Worm (Caenorhabditis elegans) whole organism, L2 larva: ENCODE data around the gene str-97.

Experiments used
- C34F6.9 ChIP-seq: fragments of 150-350 bp; optimal IDR thresholded peaks from 2 replicates; lab custom pipeline; 2014; ENCODE audit warnings: missing biosample characterization, missing genetic modification characterization
- F13H6.1 ChIP-seq: sonication (generic microtip); optimal IDR thresholded peaks from 2 replicates; lab custom pipeline; 2016; ENCODE audit warnings: missing genetic modification characterization, missing compliant biosample characterization
- R02D3.7 ChIP-seq: fragments of 150-350 bp; optimal IDR thresholded peaks from 2 replicates; lab custom pipeline; 2014; ENCODE audit warnings: missing biosample characterization, missing genetic modification characterization
- ZK546.5 ChIP-seq: sonication (generic microtip); optimal IDR thresholded peaks from 2 replicates; lab custom pipeline; 2017; ENCODE audit warnings: missing biosample characterization, missing genetic modification characterization
- alr-1 ChIP-seq: fragments of 150-350 bp; optimal IDR thresholded peaks from 2 replicates; lab custom pipeline; 2014; ENCODE audit warnings: missing biosample characterization, missing genetic modification characterization
- aly-2 ChIP-seq: fragments of 150-350 bp; optimal IDR thresholded peaks from 2 replicates; lab custom pipeline; 2014; ENCODE audit warnings: missing biosample characterization, missing genetic modification characterization
- ama-1 ChIP-seq: fragments of 150-350 bp; optimal IDR thresholded peaks from 2 replicates; lab custom pipeline; 2018; ENCODE audit warnings: inconsistent platforms
- blmp-1 ChIP-seq: sonication (generic microtip); optimal IDR thresholded peaks from 2 replicates; lab custom pipeline; 2017; ENCODE audit warnings: missing genetic modification characterization, mild to moderate bottlenecking, missing compliant biosample characterization, antibody characterized with exemption, moderate library complexity; ENCODE audit not compliant: insufficient read depth
- ceh-82 ChIP-seq: fragments of 150-350 bp; optimal IDR thresholded peaks from 2 replicates; lab custom pipeline; 2014; ENCODE audit warnings: missing biosample characterization, missing genetic modification characterization
- crh-2 ChIP-seq: sonication (generic microtip); optimal IDR thresholded peaks from 2 replicates; lab custom pipeline; 2017; ENCODE audit warnings: missing biosample characterization, missing genetic modification characterization
- dmd-4 ChIP-seq: sonication (generic microtip); optimal IDR thresholded peaks from 2 replicates; lab custom pipeline; 2017; ENCODE audit warnings: missing biosample characterization, missing genetic modification characterization
- egl-27 ChIP-seq: sonication (generic microtip); optimal IDR thresholded peaks from 3 replicates; lab custom pipeline; 2017; ENCODE audit warnings: missing biosample characterization, missing genetic modification reagents, missing genetic modification characterization
- elt-1 ChIP-seq: fragments of 150-350 bp; optimal IDR thresholded peaks from 2 replicates; lab custom pipeline; 2014; ENCODE audit warnings: missing biosample characterization, missing genetic modification characterization
- elt-3 ChIP-seq: sonication (generic microtip); optimal IDR thresholded peaks from 2 replicates; lab custom pipeline; 2017; ENCODE audit warnings: missing biosample characterization, missing genetic modification characterization
- fos-1 ChIP-seq: fragments of 150-350 bp; optimal IDR thresholded peaks from 2 replicates; lab custom pipeline; 2014; ENCODE audit warnings: missing biosample characterization, missing genetic modification characterization
- gmeb-1 ChIP-seq: fragments of 150-350 bp; optimal IDR thresholded peaks from 2 replicates; lab custom pipeline; 2014; ENCODE audit warnings: missing biosample characterization, missing genetic modification characterization
- lin-13 ChIP-seq: fragments of 150-350 bp; optimal IDR thresholded peaks from 2 replicates; lab custom pipeline; 2014; ENCODE audit warnings: missing biosample characterization, missing genetic modification reagents, missing genetic modification characterization
- lsy-2 ChIP-seq, 2 experiments: fragments of 150-350 bp in 1 of 2; sonication (generic microtip) in 1 of 2; optimal IDR thresholded peaks; 2 replicates each; lab custom pipeline; 2014 to 2017; ENCODE audit warnings: missing biosample characterization in 2 of 2, missing genetic modification characterization in 2 of 2
- mab-5 ChIP-seq: fragments of 150-350 bp; optimal IDR thresholded peaks from 2 replicates; lab custom pipeline; 2014; ENCODE audit warnings: missing biosample characterization, missing genetic modification characterization
- mdl-1 ChIP-seq, 2 experiments: fragments of 150-350 bp in 1 of 2; sonication (generic microtip) in 1 of 2; optimal IDR thresholded peaks; 2 replicates each; lab custom pipeline; 2017; ENCODE audit warnings: missing biosample characterization in 2 of 2, missing genetic modification characterization in 2 of 2
- nhr-10 ChIP-seq: sonication (generic microtip); optimal IDR thresholded peaks from 2 replicates; lab custom pipeline; 2017; ENCODE audit warnings: missing biosample characterization, missing genetic modification characterization
- nhr-11 ChIP-seq: fragments of 150-350 bp; optimal IDR thresholded peaks from 2 replicates; lab custom pipeline; 2014; ENCODE audit warnings: missing biosample characterization, missing genetic modification characterization
- nhr-12 ChIP-seq: fragments of 150-350 bp; optimal IDR thresholded peaks from 2 replicates; lab custom pipeline; 2014; ENCODE audit warnings: missing biosample characterization, missing genetic modification characterization
- nhr-21 ChIP-seq: fragments of 150-350 bp; optimal IDR thresholded peaks from 2 replicates; lab custom pipeline; 2014; ENCODE audit warnings: missing biosample characterization, missing genetic modification characterization
- nhr-23 ChIP-seq: fragments of 150-350 bp; optimal IDR thresholded peaks from 2 replicates; lab custom pipeline; 2014; ENCODE audit warnings: missing biosample characterization, missing genetic modification reagents, missing genetic modification characterization
- nhr-237 ChIP-seq: fragments of 150-350 bp; optimal IDR thresholded peaks from 2 replicates; lab custom pipeline; 2014; ENCODE audit warnings: missing biosample characterization, missing genetic modification characterization
- nhr-25 ChIP-seq: fragments of 150-350 bp; sonication (generic microtip); optimal IDR thresholded peaks from 3 replicates; lab custom pipeline; 2014; ENCODE audit warnings: missing biosample characterization, missing genetic modification characterization
- nhr-77 ChIP-seq: fragments of 150-350 bp; optimal IDR thresholded peaks from 2 replicates; lab custom pipeline; 2014; ENCODE audit warnings: missing biosample characterization, missing genetic modification characterization
- peb-1 ChIP-seq: fragments of 150-350 bp; optimal IDR thresholded peaks from 2 replicates; lab custom pipeline; 2014; ENCODE audit warnings: missing biosample characterization, missing genetic modification characterization
- sem-4 ChIP-seq: fragments of 150-350 bp; optimal IDR thresholded peaks from 2 replicates; lab custom pipeline; 2014; ENCODE audit warnings: missing biosample characterization, missing genetic modification reagents, missing genetic modification characterization
- skn-1 ChIP-seq: sonication (generic microtip); optimal IDR thresholded peaks from 2 replicates; lab custom pipeline; 2017; ENCODE audit warnings: missing biosample characterization, missing genetic modification characterization
- sma-3 ChIP-seq: sonication (generic microtip); optimal IDR thresholded peaks from 2 replicates; lab custom pipeline; 2016; ENCODE audit warnings: missing genetic modification reagents, missing genetic modification characterization, missing compliant biosample characterization
- sma-9 ChIP-seq, 2 experiments: fragments of 150-350 bp in 1 of 2; sonication (generic microtip) in 1 of 2; optimal IDR thresholded peaks; 2 replicates each; lab custom pipeline; 2014 to 2016; ENCODE audit warnings: missing genetic modification characterization in 2 of 2, mild to moderate bottlenecking in 1 of 2, missing biosample characterization in 1 of 2, missing compliant biosample characterization in 1 of 2, missing genetic modification reagents in 1 of 2, moderate library complexity in 1 of 2
- unc-39 ChIP-seq: fragments of 150-350 bp; optimal IDR thresholded peaks from 2 replicates; lab custom pipeline; 2014; ENCODE audit warnings: missing biosample characterization, missing genetic modification characterization
- unc-55 ChIP-seq: fragments of 150-350 bp; sonication (generic microtip); optimal IDR thresholded peaks from 3 replicates; lab custom pipeline; 2014; ENCODE audit warnings: missing biosample characterization, missing genetic modification reagents, missing genetic modification characterization
- unc-62 ChIP-seq: fragments of 150-350 bp; optimal IDR thresholded peaks from 2 replicates; lab custom pipeline; 2014; ENCODE audit warnings: missing biosample characterization, missing genetic modification reagents, missing genetic modification characterization
- zag-1 ChIP-seq: fragments of 150-350 bp; optimal IDR thresholded peaks from 2 replicates; lab custom pipeline; 2014; ENCODE audit warnings: missing biosample characterization, missing genetic modification characterization
- ztf-11 ChIP-seq: sonication (generic microtip); optimal IDR thresholded peaks from 2 replicates; lab custom pipeline; 2017; ENCODE audit warnings: missing biosample characterization, missing genetic modification characterization
- ztf-4 ChIP-seq: fragments of 150-350 bp; optimal IDR thresholded peaks from 2 replicates; lab custom pipeline; 2014; ENCODE audit warnings: missing biosample characterization, missing genetic modification characterization

Gene str-97

ce11 chrV:16195379-16195778 lies 40.4 kb upstream of the str-97 start, which contains the start of gene rabr-3:
Gene rabr-3, plus strand, starts transcription at chrV:16195679.
- no peak for TF ChIP-seq blmp-1

ce11 chrV:16194639-16195038 lies 39.6 kb upstream of the str-97 start, which contains the start of gene rabr-4:
Gene rabr-4, plus strand, starts transcription at chrV:16194939.
- no peak for TF ChIP-seq nhr-21 (tag; lab: Kevin White, UChicago)
- no peak for TF ChIP-seq unc-55
- no peak for TF ChIP-seq gmeb-1 (tag; lab: Kevin White, UChicago)
- no peak for TF ChIP-seq sem-4 (tag; lab: Kevin White, UChicago)
- no peak for TF ChIP-seq aly-2 (tag; lab: Kevin White, UChicago)
- TF ChIP-seq R02D3.7 (tag; lab: Kevin White, UChicago) = no peak
- no peak for TF ChIP-seq nhr-10 (tag; lab: Kevin White, UChicago)
- TF ChIP-seq nhr-23 (tag; lab: Kevin White, UChicago) = no peak
- no peak for TF ChIP-seq unc-62 (GFP tag; lab: Kevin White, UChicago)
- no peak for TF ChIP-seq nhr-11 (tag; lab: Kevin White, UChicago)
- TF ChIP-seq peb-1 (tag; lab: Kevin White, UChicago) = no peak

DNA sequence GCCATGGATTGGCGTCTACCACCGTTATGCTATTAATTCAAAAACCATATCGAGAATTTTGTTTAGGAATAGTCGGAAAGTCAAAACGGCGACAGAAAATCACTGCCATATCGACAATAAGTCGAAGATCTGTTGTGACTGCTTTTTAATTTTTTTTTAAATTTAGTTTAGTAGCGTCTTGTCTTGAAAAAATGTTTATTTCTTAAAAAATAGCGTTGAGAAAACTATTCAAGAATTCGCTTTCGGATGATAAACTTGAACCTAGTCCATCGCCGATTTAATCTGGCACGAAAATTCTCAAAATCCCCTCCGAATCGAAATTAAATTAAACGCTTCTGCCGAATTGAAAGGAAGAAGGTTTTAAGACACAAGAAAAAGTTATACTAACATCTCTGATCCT lies 37.1 kb upstream of the str-97 start, which contains the start of gene srh-279:
srh-279 (plus strand) TSS at position 301 of the 400 bp plus-strand sequence.
- TF ChIP-seq unc-39 (no peak), elt-3 (no peak), nhr-21 (tag; lab: Kevin White, UChicago) (no peak), F13H6.1 (tag; lab: Kevin White, UChicago) (no peak), zag-1 (tag; lab: Kevin White, UChicago) (no peak), nhr-77 (no peak), alr-1 (tag; lab: Kevin White, UChicago) (no peak), gmeb-1 (tag; lab: Kevin White, UChicago) (no peak), ztf-4 (tag; lab: Kevin White, UChicago) (no peak), C34F6.9 (tag; lab: Kevin White, UChicago) (no peak), dmd-4 (tag; lab: Kevin White, UChicago) (no peak), nhr-25 (tag; lab: Kevin White, UChicago) (no peak), ztf-11 (tag; lab: Kevin White, UChicago) (no peak), peb-1 (tag; lab: Kevin White, UChicago) (no peak), fos-1 (tag; lab: Kevin White, UChicago) (no peak), egl-27 (no peak), nhr-10 (tag; lab: Kevin White, UChicago) (no peak), ZK546.5 (no peak)

ce11 chrV:16190485-16190884 lies 35.5 kb upstream of the str-97 start, which contains the start of gene srh-281:
Gene srh-281, plus strand, starts transcription at chrV:16190785.
- TF ChIP-seq ama-1 (lab: Kevin White, UChicago) = no peak
- TF ChIP-seq nhr-25 (tag; lab: Kevin White, UChicago) = no peak

DNA sequence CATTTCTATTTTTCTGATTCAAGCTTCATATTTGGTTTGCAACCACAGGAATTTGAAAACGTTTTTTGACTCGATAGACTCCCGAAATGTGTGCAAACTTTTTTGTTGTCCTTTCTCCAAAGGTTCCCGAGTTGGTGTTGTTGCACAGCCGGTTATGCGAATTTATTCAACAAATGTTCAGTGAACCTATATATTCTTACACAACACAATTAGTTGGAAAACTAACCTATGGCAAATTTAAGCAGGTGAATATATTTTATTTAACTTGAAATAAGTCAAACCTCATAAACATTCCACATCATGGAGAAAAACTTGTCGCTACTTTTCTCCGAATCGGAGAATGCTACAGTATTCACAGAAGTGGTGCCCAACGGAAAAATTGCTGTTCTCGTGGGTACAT lies 28.3 kb upstream of the str-97 start, which contains the start of gene srz-14:
srz-14 (plus strand) TSS at position 301 of the 400 bp plus-strand sequence.
- TF ChIP-seq nhr-11 (tag; lab: Kevin White, UChicago) = no peak
- no peak for TF ChIP-seq lin-13 (GFP tag; lab: Kevin White, UChicago)
- no peak for TF ChIP-seq zag-1 (tag; lab: Kevin White, UChicago)
- TF ChIP-seq nhr-237 (tag; lab: Kevin White, UChicago) = no peak
- no peak for TF ChIP-seq elt-3
- no peak for TF ChIP-seq sma-3
- no peak for TF ChIP-seq unc-55
- no peak for TF ChIP-seq lsy-2 (tag; optimal IDR thresholded peaks at IDR 0.05; lab: Kevin White, UChicago)
- TF ChIP-seq nhr-77 = no peak
- TF ChIP-seq nhr-23 (tag; lab: Kevin White, UChicago) = no peak
- no peak for TF ChIP-seq dmd-4 (tag; lab: Kevin White, UChicago)
- TF ChIP-seq ztf-11 (tag; lab: Kevin White, UChicago) = no peak

DNA sequence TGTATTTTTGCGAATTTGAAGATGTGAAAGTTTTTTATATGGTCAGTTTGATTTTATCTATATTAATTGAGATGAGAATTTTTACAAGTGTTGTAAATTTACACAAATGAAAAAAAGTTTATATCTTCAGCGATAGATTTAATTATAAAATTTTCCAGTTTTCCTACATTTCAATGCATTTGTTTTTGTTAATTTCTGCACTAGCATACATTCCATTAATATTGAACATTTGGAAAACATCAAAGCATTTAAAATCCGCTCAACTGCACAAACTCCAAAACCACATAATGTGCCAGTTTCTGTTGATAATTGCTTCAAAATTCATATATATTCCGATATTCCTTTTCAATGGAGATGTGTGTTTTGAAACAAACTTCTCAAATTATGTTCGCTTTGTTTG lies 27.9 kb upstream of the str-97 start, which contains the start of gene srh-277:
srh-277 (plus strand) TSS at position 301 of the 400 bp plus-strand sequence.
- TF ChIP-seq C34F6.9 (tag; lab: Kevin White, UChicago) = no peak
- TF ChIP-seq mab-5 (tag; lab: Kevin White, UChicago) = no peak
- TF ChIP-seq sma-3 = no peak
- TF ChIP-seq ceh-82 (tag; lab: Kevin White, UChicago) = no peak
- no peak for TF ChIP-seq sma-9 (GFP tag; optimal IDR thresholded peaks at IDR 0.05; lab: Kevin White, UChicago)
- no peak for TF ChIP-seq sma-9 (tag; optimal IDR thresholded peaks at IDR 0.05; lab: Kevin White, UChicago)
- TF ChIP-seq mdl-1 (tag; optimal IDR thresholded peaks at IDR 0.05; lab: Kevin White, UChicago) = no peak
- TF ChIP-seq unc-62 (GFP tag; lab: Kevin White, UChicago) = no peak
- TF ChIP-seq egl-27 = no peak
- no peak for TF ChIP-seq ztf-4 (tag; lab: Kevin White, UChicago)
- TF ChIP-seq blmp-1 = no peak
- no peak for TF ChIP-seq skn-1 (tag; lab: Kevin White, UChicago)
- TF ChIP-seq ZK546.5 = no peak
- no peak for TF ChIP-seq nhr-11 (tag; lab: Kevin White, UChicago)
- no peak for TF ChIP-seq crh-2 (tag; lab: Kevin White, UChicago)
- TF ChIP-seq ama-1 (lab: Kevin White, UChicago) = no peak
- TF ChIP-seq fos-1 (tag; lab: Kevin White, UChicago) = no peak
- no peak for TF ChIP-seq nhr-25 (tag; lab: Kevin White, UChicago)
- TF ChIP-seq elt-1 = no peak
- no peak for TF ChIP-seq nhr-12
- TF ChIP-seq, all 48 proteins: peak for 0
